ENCODE assay signal across 1 fruit fly cellular context in the genomic region with DNA sequence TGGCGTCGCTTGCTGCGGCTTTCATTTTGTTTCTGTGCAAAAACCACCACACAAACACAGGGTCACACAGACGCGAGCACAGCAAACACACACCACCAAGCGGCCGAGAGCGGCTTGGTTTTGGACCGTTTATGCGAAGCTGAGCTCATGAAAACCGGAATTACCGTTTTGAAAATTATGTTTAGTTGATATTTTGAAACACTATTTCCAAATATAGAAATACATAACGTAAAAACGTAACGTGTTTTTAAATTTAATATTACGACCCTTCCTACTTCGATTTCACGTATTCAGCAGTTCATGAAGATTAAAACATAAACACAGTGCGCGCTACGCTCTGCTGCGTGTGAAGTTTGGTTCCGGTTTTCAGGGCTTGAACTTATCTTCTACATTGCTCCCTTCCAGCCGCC.
TF ChIP-seq lines count a peak whose summit lies in the region.

No protein-coding gene starts in this region.

TF ChIP-seq in whole organism, embryonic, 481 proteins besides CTCF, POLR2A, EP300 and RAD21 (continued from another document):
- TF ChIP-seq CG16863 (GFP tag; optimal IDR thresholded peaks at IDR 0.05; lab: Kevin White, UChicago) = peak; percentile 95
- peak; percentile 94 for TF ChIP-seq CG3847 (GFP tag; IDR thresholded peaks at IDR 0.05; lab: Robert Waterston, UW)
- peak; percentile 93 for TF ChIP-seq az2 (GFP tag; optimal IDR thresholded peaks at IDR 0.05; lab: Kevin White, UChicago)
- TF ChIP-seq Sox100B (GFP tag; optimal IDR thresholded peaks at IDR 0.05; lab: Kevin White, UChicago) = peak; percentile 94
- peak; percentile 96 for TF ChIP-seq CG12104 (GFP tag; optimal IDR thresholded peaks at IDR 0.05; lab: Kevin White, UChicago)
- peak; percentile 98 for TF ChIP-seq CG34376 (GFP tag; optimal IDR thresholded peaks at IDR 0.05; lab: Kevin White, UChicago)
- no peak for TF ChIP-seq CG14860 (GFP tag; IDR thresholded peaks at IDR 0.05; lab: Robert Waterston, UW; ENCODE audit: partially characterized antibody)
